Worm (Caenorhabditis elegans) whole organism, L2 larva: ENCODE measurements around the gene F25E5.8.

Experiments used
- aly-2 ChIP-seq: fragments of 150-350 bp; optimal IDR thresholded peaks from 2 replicates; lab custom pipeline; 2014; ENCODE audit warnings: missing biosample characterization, missing genetic modification characterization
- skn-1 ChIP-seq: sonication (generic microtip); optimal IDR thresholded peaks from 2 replicates; lab custom pipeline; 2017; ENCODE audit warnings: missing biosample characterization, missing genetic modification characterization

ce11 chrV:7437538-7437937 is 1.8 kb downstream of the F25E5.8 start, which contains the start of gene F25E5.9:
- no peak for TF ChIP-seq aly-2 (tag; lab: Kevin White, UChicago)
- TF ChIP-seq skn-1 (tag; lab: Kevin White, UChicago) = no peak
